Worm (Caenorhabditis elegans): Measurements from ENCODE around the gene kcmf-1.

DNA sequence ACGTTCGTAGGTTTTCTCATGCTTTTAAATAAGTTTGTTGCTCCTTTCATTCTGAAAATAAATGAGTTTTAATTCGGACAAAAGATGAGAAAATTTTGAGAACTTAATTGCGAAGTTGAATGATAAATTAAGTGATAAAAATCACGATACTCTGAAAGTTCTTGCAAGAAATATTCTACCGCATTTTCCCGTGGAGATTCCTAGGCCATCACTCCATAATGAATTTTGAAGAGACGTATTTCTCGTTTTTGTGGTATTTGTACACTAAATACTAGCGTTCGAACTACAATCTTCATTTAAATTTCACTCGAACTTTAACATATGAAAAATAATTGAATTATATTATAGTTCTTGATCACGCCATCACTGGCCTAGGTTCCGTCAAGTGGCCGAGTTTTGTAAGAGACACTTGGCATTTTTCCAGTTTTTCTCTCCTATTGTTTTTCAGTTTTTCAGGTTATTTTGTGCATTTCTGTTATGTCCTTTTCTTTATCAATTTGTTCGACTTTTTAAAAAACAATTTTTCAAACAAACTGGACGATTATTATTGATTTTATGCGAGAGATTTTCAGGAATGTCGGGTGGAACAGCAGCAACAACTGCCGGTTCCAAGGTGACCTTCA, 29.3 kb downstream of the kcmf-1 start, which contains the start of the genes coq-5 and ufm-1:
- TF ChIP-seq nhr-28 (tag; optimal IDR thresholded peaks at IDR 0.05) (no peak), lsy-2 (tag; optimal IDR thresholded peaks at IDR 0.05) (no peak), sptf-1 (tag; optimal IDR thresholded peaks at IDR 0.05) (no peak), unc-39 (tag; optimal IDR thresholded peaks at IDR 0.05) (no peak), nhr-76 (tag; optimal IDR thresholded peaks at IDR 0.05) (no peak), blmp-1 (tag; optimal IDR thresholded peaks at IDR 0.05) (no peak), elt-3 (tag; optimal IDR thresholded peaks at IDR 0.05) (no peak)
